Worm (Caenorhabditis elegans): ENCODE data around the gene Y51H7C.8.

ce11 chrII:1355480-1355879 is 46.1 kb upstream of the Y51H7C.8 start, which contains the start of gene C13A10.1:
- TF ChIP-seq T22C8.4 (GFP tag; IDR thresholded peaks at IDR 0.05) (no peak), cog-1 (tag; optimal IDR thresholded peaks at IDR 0.05) (no peak), ztf-29 (GFP tag; IDR thresholded peaks at IDR 0.05) (no peak), tab-1 (GFP tag; IDR thresholded peaks at IDR 0.05) (no peak), ref-1 (GFP tag; conservative IDR thresholded peaks at IDR 0.05) (no peak), klf-2 (GFP tag; conservative IDR thresholded peaks at IDR 0.05) (no peak), med-1 (GFP tag; optimal IDR thresholded peaks at IDR 0.05; ENCODE audit: insufficient read depth) (no peak), ztf-23 (GFP tag; IDR thresholded peaks at IDR 0.05) (no peak), flt-1 (GFP tag; IDR thresholded peaks at IDR 0.05) (no peak)
